Worm (Caenorhabditis elegans): ENCODE measurements around the gene col-130.

Gene col-130

DNA sequence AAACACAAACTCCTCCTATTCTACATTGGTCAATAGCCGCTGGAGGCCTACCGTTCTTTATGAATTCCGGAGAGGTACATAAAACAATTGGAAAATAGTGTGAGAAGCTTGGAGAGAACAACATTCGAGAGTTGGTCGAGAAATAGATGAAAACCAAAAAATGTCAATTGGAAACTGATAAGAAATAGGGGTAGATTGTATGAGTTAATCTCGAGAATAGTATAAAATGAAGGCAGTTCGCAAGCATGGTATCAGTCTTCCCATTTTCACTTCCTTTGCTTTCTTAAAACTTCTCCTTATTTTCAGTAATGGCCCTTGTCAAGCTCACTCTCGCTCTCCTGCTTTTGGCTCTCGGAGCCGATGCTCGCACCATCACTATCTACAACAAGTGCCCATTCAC, 45.5 kb downstream of the col-130 start, which contains the start of gene thn-2:
thn-2 (plus strand) TSS at position 307 of the 400 bp plus-strand sequence.
- TF ChIP-seq pros-1 (tag; optimal IDR thresholded peaks at IDR 0.05) (no peak), ztf-16 (tag; optimal IDR thresholded peaks at IDR 0.05) (no peak), fkh-10 (GFP tag; optimal IDR thresholded peaks at IDR 0.05) (no peak), ceh-9 (tag; optimal IDR thresholded peaks at IDR 0.05) (no peak), C08G9.2 (tag; optimal IDR thresholded peaks at IDR 0.05) (no peak)

- TF ChIP-seq lim-6 (tag; optimal IDR thresholded peaks at IDR 0.05) (no peak), F13H6.1 (tag; optimal IDR thresholded peaks at IDR 0.05) (no peak), unc-42 (tag; optimal IDR thresholded peaks at IDR 0.05) (no peak), ttx-3 (tag; optimal IDR thresholded peaks at IDR 0.05) (no peak), syd-9 (tag; optimal IDR thresholded peaks at IDR 0.05) (no peak), ceh-18 (tag; optimal IDR thresholded peaks at IDR 0.05) (no peak), ama-1 (optimal IDR thresholded peaks at IDR 0.05) (no peak), unc-86 (tag; optimal IDR thresholded peaks at IDR 0.05) (no peak)
These were observed 48.5 kb downstream of the col-130 start, which contains the start of gene thn-1 for ce11 chrIV:12379784-12380183. Gene thn-1 (plus strand): TSS chrIV:12380084.

DNA sequence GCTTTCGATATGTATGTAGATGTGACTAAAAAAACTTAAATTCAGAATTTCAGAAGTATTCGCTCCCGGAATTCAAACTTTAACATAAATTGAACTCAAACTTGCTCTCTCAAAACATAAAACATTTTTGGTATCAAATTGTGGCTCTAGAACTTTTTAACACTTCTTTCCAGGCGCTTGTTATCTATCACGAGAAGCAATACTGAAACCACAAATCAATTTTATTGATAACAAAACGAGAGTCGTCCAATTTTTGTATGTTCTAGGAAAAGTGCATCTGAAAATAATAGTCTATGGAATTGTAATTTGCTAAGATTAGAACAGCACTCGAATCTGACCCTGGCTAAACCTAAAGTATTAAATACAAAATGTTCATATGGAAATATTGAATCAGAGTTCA, 49.4 kb downstream of the col-130 start:
- no peak for TF ChIP-seq C38D4.7 (GFP tag; optimal IDR thresholded peaks at IDR 0.05)
- no peak for TF ChIP-seq unc-42 (tag; optimal IDR thresholded peaks at IDR 0.05)
- no peak for TF ChIP-seq elt-2 (tag; optimal IDR thresholded peaks at IDR 0.05)
- no peak for TF ChIP-seq che-1 (tag; optimal IDR thresholded peaks at IDR 0.05)
- no peak for TF ChIP-seq pqm-1 (tag; optimal IDR thresholded peaks at IDR 0.05)
- no peak for TF ChIP-seq unc-3 (GFP tag; conservative IDR thresholded peaks at IDR 0.05)
- TF ChIP-seq unc-3 (tag; optimal IDR thresholded peaks at IDR 0.05) = no peak
- no peak for TF ChIP-seq hlh-13 (GFP tag; optimal IDR thresholded peaks at IDR 0.05)
- TF ChIP-seq dve-1 (tag; optimal IDR thresholded peaks at IDR 0.05) = no peak
- no peak for TF ChIP-seq T23F11.4 (GFP tag; optimal IDR thresholded peaks at IDR 0.05)
- no peak for TF ChIP-seq ets-4 (tag; optimal IDR thresholded peaks at IDR 0.05)
- no peak for TF ChIP-seq C08G9.2 (tag; optimal IDR thresholded peaks at IDR 0.05)
- TF ChIP-seq unc-86 (tag; optimal IDR thresholded peaks at IDR 0.05) = no peak
- no peak for TF ChIP-seq ttx-3 (tag; optimal IDR thresholded peaks at IDR 0.05)
- TF ChIP-seq gmeb-2 (tag; optimal IDR thresholded peaks at IDR 0.05) = no peak
- TF ChIP-seq ama-1 (optimal IDR thresholded peaks at IDR 0.05) = no peak
- no peak for TF ChIP-seq tbx-2 (tag; optimal IDR thresholded peaks at IDR 0.05)
- TF ChIP-seq hlh-8 (tag; optimal IDR thresholded peaks at IDR 0.05) = no peak
- no peak for TF ChIP-seq ceh-31 (tag; optimal IDR thresholded peaks at IDR 0.05)
- TF ChIP-seq hlh-6 (tag; optimal IDR thresholded peaks at IDR 0.05) = no peak
- TF ChIP-seq sdc-2 (tag; optimal IDR thresholded peaks at IDR 0.05) = no peak

All from whole organism, late embryonic.